Fruit fly (Drosophila melanogaster) whole organism, prepupa: ENCODE data around the gene CG12065.

Source experiments
- CG10631 ChIP-seq: fragments of 200-800 bp; sonication (Bioruptor generic); optimal IDR thresholded peaks from 2 replicates; lab custom pipeline; 2016; ENCODE audit warnings: missing biosample characterization, missing genetic modification characterization
- CG10669 ChIP-seq: fragments of 200-800 bp; sonication (Bioruptor generic); optimal IDR thresholded peaks from 3 replicates; lab custom pipeline; 2018; ENCODE audit warnings: missing biosample characterization, mild to moderate bottlenecking, missing genetic modification characterization, moderate library complexity
- CG11294 ChIP-seq: fragments of 200-800 bp; sonication (Bioruptor generic); IDR thresholded peaks from 2 replicates; pipeline ENCODE4 v1.3.6; 2022; ENCODE audit warnings: missing biosample characterization, missing genetic modification characterization
- CG11762 ChIP-seq: fragments of 200-800 bp; sonication (Bioruptor generic); optimal IDR thresholded peaks from 3 replicates; lab custom pipeline; 2016; ENCODE audit warnings: missing biosample characterization, missing genetic modification characterization; ENCODE audit not compliant: insufficient read depth
- CG11902 ChIP-seq: fragments of 200-800 bp; sonication (Bioruptor generic); optimal IDR thresholded peaks from 3 replicates; lab custom pipeline; 2016; ENCODE audit warnings: missing biosample characterization, missing genetic modification characterization
- CG1621 ChIP-seq: fragments of 200-800 bp; sonication (Bioruptor generic); optimal IDR thresholded peaks from 3 replicates; lab custom pipeline; 2018; ENCODE audit warnings: missing biosample characterization, mild to moderate bottlenecking, missing genetic modification characterization
- CG16779 ChIP-seq: fragments of 200-800 bp; sonication (Bioruptor generic); optimal IDR thresholded peaks from 3 replicates; lab custom pipeline; 2017; ENCODE audit warnings: missing biosample characterization, mild to moderate bottlenecking, missing genetic modification characterization
- CG3032 ChIP-seq: fragments of 200-800 bp; optimal IDR thresholded peaks from 2 replicates; lab custom pipeline; 2019; ENCODE audit warnings: missing biosample characterization, mild to moderate bottlenecking, missing genetic modification characterization, moderate library complexity
- CG32006 ChIP-seq: fragments of 200-800 bp; sonication (Bioruptor generic); optimal IDR thresholded peaks from 3 replicates; lab custom pipeline; 2017; ENCODE audit warnings: missing biosample characterization, mild to moderate bottlenecking, missing genetic modification characterization
- CG34406 ChIP-seq: fragments of 200-800 bp; sonication (Bioruptor generic); optimal IDR thresholded peaks from 3 replicates; lab custom pipeline; 2016; ENCODE audit warnings: missing biosample characterization, missing genetic modification characterization
- CG3919 ChIP-seq: fragments of 200-800 bp; sonication (Bioruptor generic); optimal IDR thresholded peaks from 3 replicates; lab custom pipeline; 2016; ENCODE audit warnings: missing biosample characterization, missing genetic modification characterization
- CG4318 ChIP-seq: fragments of 200-800 bp; sonication (Bioruptor generic); optimal IDR thresholded peaks from 3 replicates; lab custom pipeline; 2017; ENCODE audit warnings: missing biosample characterization, mild to moderate bottlenecking, missing genetic modification characterization
- CG6163 ChIP-seq: fragments of 200-800 bp; sonication (Bioruptor generic); IDR thresholded peaks from 3 replicates; pipeline ENCODE4 v1.3.6; 2022; ENCODE audit warnings: missing biosample characterization, missing genetic modification characterization
- CG6276 ChIP-seq: fragments of 200-800 bp; sonication (Bioruptor generic); optimal IDR thresholded peaks from 2 replicates; lab custom pipeline; 2017; ENCODE audit warnings: missing biosample characterization, mild to moderate bottlenecking, missing genetic modification characterization
- CG6792 ChIP-seq: fragments of 200-800 bp; sonication (Bioruptor generic); optimal IDR thresholded peaks from 3 replicates; lab custom pipeline; 2016; ENCODE audit warnings: missing biosample characterization, missing genetic modification characterization
- CG6854 ChIP-seq: fragments of 200-800 bp; sonication (Bioruptor generic); optimal IDR thresholded peaks from 2 replicates; lab custom pipeline; 2017; ENCODE audit warnings: missing biosample characterization, mild to moderate bottlenecking, missing genetic modification characterization
- CG7368 ChIP-seq: fragments of 200-800 bp; sonication (Bioruptor generic); optimal IDR thresholded peaks from 3 replicates; lab custom pipeline; 2016; ENCODE audit warnings: missing biosample characterization, missing genetic modification characterization
- CG8119 ChIP-seq: fragments of 200-800 bp; sonication (Bioruptor generic); IDR thresholded peaks from 3 replicates; pipeline ENCODE4 v1.3.6; 2022; ENCODE audit warnings: missing biosample characterization, missing genetic modification characterization
- CG8319 ChIP-seq: fragments of 200-800 bp; sonication (Bioruptor generic); optimal IDR thresholded peaks from 3 replicates; lab custom pipeline; 2016; ENCODE audit warnings: missing biosample characterization, missing genetic modification characterization
- CG8632 ChIP-seq: fragments of 200-800 bp; sonication (Bioruptor generic); optimal IDR thresholded peaks from 3 replicates; lab custom pipeline; 2016; ENCODE audit warnings: missing biosample characterization, missing genetic modification characterization
- CG9139 ChIP-seq: fragments of 200-800 bp; sonication (Bioruptor generic); optimal IDR thresholded peaks from 3 replicates; lab custom pipeline; 2017; ENCODE audit warnings: missing biosample characterization, mild to moderate bottlenecking, missing genetic modification characterization
- Eip75B ChIP-seq: fragments of 200-800 bp; sonication (Bioruptor generic); optimal IDR thresholded peaks from 3 replicates; lab custom pipeline; 2016; ENCODE audit warnings: missing biosample characterization, missing genetic modification characterization
- Eip78C ChIP-seq: fragments of 200-800 bp; sonication (Bioruptor generic); peaks from one replicate; lab custom pipeline; 2016; ENCODE audit warnings: missing biosample characterization, missing genetic modification characterization
- Ets21C ChIP-seq: fragments of 200-800 bp; sonication (Bioruptor generic); optimal IDR thresholded peaks from 3 replicates; lab custom pipeline; 2016; ENCODE audit warnings: missing biosample characterization, missing genetic modification characterization
- Ets96B ChIP-seq: fragments of 200-800 bp; optimal IDR thresholded peaks from 2 replicates; lab custom pipeline; 2019; ENCODE audit warnings: missing biosample characterization, mild to moderate bottlenecking, missing genetic modification characterization, moderate library complexity
- Gug ChIP-seq: fragments of 200-800 bp; sonication (Bioruptor generic); IDR thresholded peaks from 2 replicates; pipeline ENCODE4 v1.3.6; 2022; ENCODE audit warnings: missing biosample characterization, missing genetic modification characterization
- Hr38 ChIP-seq: sonication (Bioruptor generic); optimal IDR thresholded peaks from 2 replicates; lab custom pipeline; 2016; ENCODE audit warnings: missing biosample characterization, missing genetic modification characterization
- Hr39 ChIP-seq: fragments of 200-800 bp; sonication (Bioruptor generic); optimal IDR thresholded peaks from 2 replicates; lab custom pipeline; 2016; ENCODE audit warnings: missing biosample characterization, missing genetic modification characterization
- Hr4 ChIP-seq: fragments of 200-800 bp; sonication (Bioruptor generic); optimal IDR thresholded peaks from 3 replicates; lab custom pipeline; 2016; ENCODE audit warnings: missing biosample characterization, missing genetic modification characterization
- Met ChIP-seq: fragments of 200-800 bp; sonication (Bioruptor generic); optimal IDR thresholded peaks from 3 replicates; lab custom pipeline; 2016; ENCODE audit warnings: missing biosample characterization, missing genetic modification characterization
- OdsH ChIP-seq: fragments of 200-800 bp; sonication (Bioruptor generic); optimal IDR thresholded peaks from 3 replicates; lab custom pipeline; 2016; ENCODE audit warnings: missing biosample characterization, missing genetic modification characterization
- Smox ChIP-seq: fragments of 200-800 bp; sonication (Bioruptor generic); optimal IDR thresholded peaks from 3 replicates; lab custom pipeline; 2016; ENCODE audit warnings: missing biosample characterization, missing genetic modification characterization
- Sox102F ChIP-seq: fragments of 200-800 bp; sonication (Bioruptor generic); optimal IDR thresholded peaks from 2 replicates; lab custom pipeline; 2016; ENCODE audit warnings: missing biosample characterization, mild to moderate bottlenecking, missing genetic modification characterization
- Sox14 ChIP-seq: fragments of 200-800 bp; sonication (Bioruptor generic); optimal IDR thresholded peaks from 3 replicates; lab custom pipeline; 2016; ENCODE audit warnings: missing biosample characterization, missing genetic modification characterization
- Sox15 ChIP-seq: fragments of 200-800 bp; sonication (Bioruptor generic); optimal IDR thresholded peaks from 3 replicates; lab custom pipeline; 2016; ENCODE audit warnings: missing biosample characterization, missing genetic modification characterization
- achi ChIP-seq: fragments of 200-800 bp; sonication (Bioruptor generic); optimal IDR thresholded peaks from 3 replicates; lab custom pipeline; 2016; ENCODE audit warnings: missing biosample characterization, missing genetic modification characterization
- cyc ChIP-seq: fragments of 200-800 bp; sonication (Bioruptor generic); optimal IDR thresholded peaks from 3 replicates; lab custom pipeline; 2016; ENCODE audit warnings: missing biosample characterization, missing genetic modification characterization
- eg ChIP-seq: fragments of 200-800 bp; sonication (Bioruptor generic); IDR thresholded peaks from 3 replicates; pipeline ENCODE4 v1.3.6; 2022; ENCODE audit warnings: missing biosample characterization, missing genetic modification characterization
- esn ChIP-seq: fragments of 200-800 bp; sonication (Bioruptor generic); optimal IDR thresholded peaks from 2 replicates; lab custom pipeline; 2016; ENCODE audit warnings: missing biosample characterization, mild to moderate bottlenecking, missing genetic modification characterization, moderate library complexity
- fd85E ChIP-seq: fragments of 200-800 bp; sonication (Bioruptor generic); optimal IDR thresholded peaks from 3 replicates; lab custom pipeline; 2016; ENCODE audit warnings: missing biosample characterization, missing genetic modification characterization
- fkh ChIP-seq: fragments of 200-800 bp; sonication (Bioruptor generic); optimal IDR thresholded peaks from 3 replicates; lab custom pipeline; 2017; ENCODE audit warnings: missing biosample characterization, mild to moderate bottlenecking, missing genetic modification characterization, moderate library complexity
- net ChIP-seq: fragments of 200-800 bp; sonication (Bioruptor generic); optimal IDR thresholded peaks from 3 replicates; lab custom pipeline; 2016; ENCODE audit warnings: missing biosample characterization, missing genetic modification characterization
- pdm3 ChIP-seq: fragments of 200-800 bp; sonication (Bioruptor generic); optimal IDR thresholded peaks from 3 replicates; lab custom pipeline; 2016; ENCODE audit warnings: missing biosample characterization, missing genetic modification characterization
- salr ChIP-seq, 2 experiments: fragments of 200-800 bp; sonication (Bioruptor generic); optimal IDR thresholded peaks; 3 replicates each; lab custom pipeline; 2016 to 2018; ENCODE audit warnings: missing biosample characterization in 2 of 2, missing genetic modification characterization in 2 of 2, mild to moderate bottlenecking in 1 of 2
- spab ChIP-seq: fragments of 200-800 bp; sonication (Bioruptor generic); optimal IDR thresholded peaks from 2 replicates; lab custom pipeline; 2017; ENCODE audit warnings: missing biosample characterization, mild to moderate bottlenecking, missing genetic modification characterization, missing genetic modification reagents
- ss ChIP-seq, 2 experiments: fragments of 200-800 bp; sonication (Bioruptor generic); optimal IDR thresholded peaks; 2 replicates in 1 of 2; 3 replicates in 1 of 2; lab custom pipeline; 2017 to 2018; ENCODE audit warnings: mild to moderate bottlenecking in 2 of 2, missing biosample characterization in 2 of 2, missing genetic modification characterization in 2 of 2, moderate library complexity in 1 of 2
- svp ChIP-seq: fragments of 200-800 bp; sonication (Bioruptor generic); peaks from one replicate; lab custom pipeline; 2016; ENCODE audit warnings: missing biosample characterization, missing genetic modification characterization
- topi ChIP-seq: fragments of 200-800 bp; sonication (Bioruptor generic); optimal IDR thresholded peaks from 3 replicates; lab custom pipeline; 2016; ENCODE audit warnings: missing biosample characterization, missing genetic modification characterization
- vri ChIP-seq: fragments of 200-800 bp; sonication (Bioruptor generic); optimal IDR thresholded peaks from 3 replicates; lab custom pipeline; 2016; ENCODE audit warnings: missing biosample characterization, mild to moderate bottlenecking, missing genetic modification characterization

The CG12065 gene

dm6 chrX:8538182-8538581, 35.9 kb upstream of the CG12065 start (continued):
- TF ChIP-seq Ets21C (GFP tag; lab: Kevin White, UChicago) (no peak), CG16779 (tag; lab: Kevin White, UChicago) (no peak), Sox14 (GFP tag; lab: Kevin White, UChicago) (peak; percentile 7), Eip78C (peak; percentile 46), fd85E (GFP tag; lab: Kevin White, UChicago) (no peak), Gug (GFP tag; lab: Robert Waterston, UW) (no peak), CG7368 (GFP tag; lab: Kevin White, UChicago) (no peak), ss (GFP tag; optimal IDR thresholded peaks at IDR 0.05; lab: Kevin White, UChicago) (no peak), net (GFP tag; lab: Kevin White, UChicago) (no peak), OdsH (GFP tag; lab: Kevin White, UChicago) (no peak), CG3032 (tag; lab: Kevin White, UChicago) (no peak), CG1621 (tag; lab: Kevin White, UChicago) (no peak)

dm6 chrX:8538993-8539392, 35.1 kb upstream of the CG12065 start:
- TF ChIP-seq Hr4 (GFP tag; lab: Kevin White, UChicago) (peak; percentile 12), CG34406 (GFP tag; lab: Kevin White, UChicago) (peak; percentile 17), Met (GFP tag; lab: Kevin White, UChicago) (peak; percentile 45), Sox14 (GFP tag; lab: Kevin White, UChicago) (no peak), spab (no peak), CG3919 (peak; percentile 11), Eip78C (peak; percentile 64), CG11294 (GFP tag; lab: Robert Waterston, UW) (no peak), eg (peak; percentile 50; the same call in 1 of the 3 replicates), CG7368 (GFP tag; lab: Kevin White, UChicago) (no peak), CG6854 (GFP tag; lab: Kevin White, UChicago) (no peak), pdm3 (GFP tag; lab: Kevin White, UChicago) (peak; percentile 25), CG6792 (peak; percentile 40), topi (GFP tag; lab: Kevin White, UChicago) (peak; percentile 21), Sox15 (GFP tag; lab: Kevin White, UChicago) (no peak), Hr38 (no peak), fd85E (GFP tag; lab: Kevin White, UChicago) (no peak), fkh (no peak), OdsH (GFP tag; lab: Kevin White, UChicago) (peak; percentile 2), CG11762 (no peak), Ets96B (tag; lab: Kevin White, UChicago) (peak; percentile 52), salr (GFP tag; optimal IDR thresholded peaks at IDR 0.05; lab: Kevin White, UChicago) (no peak), CG4318 (no peak), Hr39 (peak; percentile 1), CG16779 (tag; lab: Kevin White, UChicago) (no peak), CG10669 (GFP tag; lab: Kevin White, UChicago) (peak; percentile 25), CG6163 (GFP tag; lab: Robert Waterston, UW) (peak; percentile 52; the same call in 2 of the 3 replicates), esn (GFP tag; lab: Kevin White, UChicago) (peak; percentile 23), CG9139 (GFP tag; lab: Kevin White, UChicago) (no peak), CG32006 (GFP tag; lab: Kevin White, UChicago) (peak; percentile 24), CG11902 (GFP tag; lab: Kevin White, UChicago) (no peak), CG8632 (GFP tag; lab: Kevin White, UChicago) (peak; percentile 7), Sox102F (GFP tag; lab: Kevin White, UChicago) (peak; percentile 21), cyc (GFP tag; lab: Kevin White, UChicago) (no peak), vri (no peak), Eip75B (GFP tag; lab: Kevin White, UChicago) (peak; percentile 5), CG6276 (GFP tag; lab: Kevin White, UChicago) (no peak), CG1621 (tag; lab: Kevin White, UChicago) (peak; percentile 18), achi (no peak), CG8319 (GFP tag; lab: Kevin White, UChicago) (no peak), CG8119 (GFP tag; lab: Robert Waterston, UW) (peak; percentile 53; the same call in 2 of the 3 replicates), Ets21C (GFP tag; lab: Kevin White, UChicago) (no peak), net (GFP tag; lab: Kevin White, UChicago) (peak; percentile 19), CG10631 (GFP tag; lab: Kevin White, UChicago) (peak; percentile 24), svp (peak; percentile 70), Smox (GFP tag; lab: Kevin White, UChicago) (peak; percentile 5)
